Fruit fly (Drosophila melanogaster) whole organism, embryonic: Measurements from ENCODE around the gene Mink.

ENCODE experiments used
- B-H2 ChIP-seq: fragments of 200-800 bp; sonication (Bioruptor generic); optimal IDR thresholded peaks from 2 replicates; lab custom pipeline; 2018; ENCODE audit warnings: missing biosample characterization, mild to moderate bottlenecking, missing genetic modification characterization
- Blimp-1 ChIP-seq: fragments of 200-800 bp; sonication (Bioruptor generic); optimal IDR thresholded peaks from 3 replicates; lab custom pipeline; 2018; ENCODE audit warnings: missing biosample characterization, missing genetic modification characterization, mild to moderate bottlenecking, moderate library complexity, missing genetic modification reagents
- BtbVII ChIP-seq: fragments of 200-800 bp; sonication (Bioruptor generic); optimal IDR thresholded peaks from 3 replicates; lab custom pipeline; 2017; ENCODE audit warnings: missing biosample characterization, mild to moderate bottlenecking, missing genetic modification characterization
- CG13287 ChIP-seq: fragments of 200-800 bp; sonication (Bioruptor generic); IDR thresholded peaks from 2 replicates; pipeline ENCODE4 v1.3.6; 2022; ENCODE audit warnings: missing biosample characterization, missing genetic modification characterization; ENCODE audit not compliant: partially characterized antibody
- CG13424 ChIP-seq: fragments of 200-800 bp; sonication (Bioruptor generic); optimal IDR thresholded peaks from 2 replicates; lab custom pipeline; 2019; ENCODE audit warnings: missing biosample characterization, mild to moderate bottlenecking, missing genetic modification characterization, moderate library complexity
- CG13775 ChIP-seq: fragments of 200-800 bp; sonication (Bioruptor generic); optimal IDR thresholded peaks from 3 replicates; lab custom pipeline; 2017; ENCODE audit warnings: missing biosample characterization, mild to moderate bottlenecking, missing genetic modification characterization
- CG14014 ChIP-seq: fragments of 200-800 bp; sonication (Bioruptor generic); IDR thresholded peaks from 2 replicates; pipeline ENCODE4 v1.3.6; 2022; ENCODE audit warnings: missing biosample characterization, missing genetic modification characterization
- CG18262 ChIP-seq: fragments of 200-800 bp; optimal IDR thresholded peaks from 3 replicates; lab custom pipeline; 2019; ENCODE audit warnings: missing biosample characterization, mild to moderate bottlenecking, missing genetic modification characterization, moderate library complexity
- CG30020 ChIP-seq: fragments of 200-800 bp; optimal IDR thresholded peaks from 2 replicates; lab custom pipeline; 2019; ENCODE audit warnings: missing biosample characterization, mild to moderate bottlenecking, missing genetic modification characterization, moderate library complexity
- CG30403 ChIP-seq: fragments of 200-800 bp; sonication (Bioruptor generic); optimal IDR thresholded peaks from 3 replicates; lab custom pipeline; 2016; ENCODE audit warnings: missing biosample characterization, missing genetic modification characterization
- CG31224 ChIP-seq: fragments of 200-800 bp; sonication (Bioruptor generic); IDR thresholded peaks from 2 replicates; pipeline ENCODE4 v1.3.6; 2022; ENCODE audit warnings: missing biosample characterization, missing genetic modification characterization
- CG32532 ChIP-seq: fragments of 200-800 bp; sonication (Bioruptor generic); IDR thresholded peaks from 2 replicates; pipeline ENCODE4 v1.3.6; 2022; ENCODE audit warnings: missing biosample characterization, missing genetic modification characterization
- CG34422 ChIP-seq: fragments of 200-800 bp; sonication (Bioruptor generic); IDR thresholded peaks from 3 replicates; pipeline ENCODE4 v1.3.6; 2022; ENCODE audit warnings: missing biosample characterization, missing genetic modification characterization
- CG4707 ChIP-seq: fragments of 200-800 bp; sonication (Bioruptor generic); optimal IDR thresholded peaks from 2 replicates; lab custom pipeline; 2018; ENCODE audit warnings: missing biosample characterization, mild to moderate bottlenecking, missing genetic modification characterization, moderate library complexity
- CG7357 ChIP-seq: fragments of 200-800 bp; sonication (Bioruptor generic); IDR thresholded peaks from 3 replicates; pipeline ENCODE4 v1.3.6; 2022; ENCODE audit warnings: missing biosample characterization, missing genetic modification characterization
- CG7556 ChIP-seq: fragments of 200-800 bp; sonication (Bioruptor generic); optimal IDR thresholded peaks from 2 replicates; lab custom pipeline; 2017; ENCODE audit warnings: missing biosample characterization, mild to moderate bottlenecking, missing genetic modification characterization
- CG8281 ChIP-seq: fragments of 200-800 bp; sonication (Bioruptor generic); optimal IDR thresholded peaks from 2 replicates; lab custom pipeline; 2018; ENCODE audit warnings: missing biosample characterization, mild to moderate bottlenecking, missing genetic modification characterization, moderate library complexity
- CG9817 ChIP-seq: fragments of 200-800 bp; sonication (Bioruptor generic); optimal IDR thresholded peaks from 2 replicates; lab custom pipeline; 2018; ENCODE audit warnings: missing biosample characterization, mild to moderate bottlenecking, missing genetic modification characterization, moderate library complexity
- D19A ChIP-seq: fragments of 200-800 bp; optimal IDR thresholded peaks from 3 replicates; lab custom pipeline; 2019; ENCODE audit warnings: missing biosample characterization, mild to moderate bottlenecking, missing genetic modification characterization, moderate library complexity
- D19B ChIP-seq: fragments of 200-800 bp; sonication (Bioruptor generic); optimal IDR thresholded peaks from 2 replicates; lab custom pipeline; 2017; ENCODE audit warnings: missing biosample characterization, mild to moderate bottlenecking, missing genetic modification characterization
- Deaf1 ChIP-seq: fragments of 200-800 bp; optimal IDR thresholded peaks from 3 replicates; lab custom pipeline; 2019; ENCODE audit warnings: missing biosample characterization, mild to moderate bottlenecking, missing genetic modification characterization, moderate library complexity
- E2f2 ChIP-seq: fragments of 200-800 bp; sonication (Bioruptor generic); IDR thresholded peaks from 2 replicates; pipeline ENCODE4 v1.3.6; 2022; ENCODE audit warnings: missing biosample characterization, missing genetic modification characterization
- Fer1 ChIP-seq: fragments of 200-800 bp; sonication (Bioruptor generic); optimal IDR thresholded peaks from 2 replicates; lab custom pipeline; 2017; ENCODE audit warnings: missing biosample characterization, mild to moderate bottlenecking, missing genetic modification characterization
- Fer2 ChIP-seq: fragments of 200-800 bp; sonication (Bioruptor generic); optimal IDR thresholded peaks from 2 replicates; lab custom pipeline; 2018; ENCODE audit warnings: missing biosample characterization, mild to moderate bottlenecking, missing genetic modification characterization, moderate library complexity
- Hmr ChIP-seq: fragments of 200-800 bp; sonication (Bioruptor generic); optimal IDR thresholded peaks from 3 replicates; lab custom pipeline; 2017; ENCODE audit warnings: mild to moderate bottlenecking, missing biosample characterization, missing genetic modification reagents, missing genetic modification characterization
- Hsf ChIP-seq: fragments of 200-800 bp; sonication (Bioruptor generic); optimal IDR thresholded peaks from 3 replicates; lab custom pipeline; 2016; ENCODE audit warnings: missing biosample characterization, missing genetic modification characterization
- Myb ChIP-seq: fragments of 200-800 bp; sonication (Bioruptor generic); optimal IDR thresholded peaks from 2 replicates; lab custom pipeline; 2016; ENCODE audit warnings: missing biosample characterization, missing genetic modification characterization
- NFAT ChIP-seq: fragments of 200-800 bp; sonication (Bioruptor generic); IDR thresholded peaks from 2 replicates; pipeline ENCODE4 v1.3.6; 2022; ENCODE audit warnings: missing biosample characterization, missing genetic modification characterization
- Nf-YA ChIP-seq: fragments of 200-800 bp; sonication (Bioruptor generic); IDR thresholded peaks from 2 replicates; pipeline ENCODE4 v1.3.6; 2022; ENCODE audit warnings: missing biosample characterization, missing genetic modification characterization
- Oli ChIP-seq: fragments of 200-800 bp; sonication (Bioruptor generic); optimal IDR thresholded peaks from 2 replicates; lab custom pipeline; 2018; ENCODE audit warnings: missing biosample characterization, mild to moderate bottlenecking, missing genetic modification characterization, moderate library complexity
- Six4 ChIP-seq: fragments of 200-800 bp; sonication (Bioruptor generic); optimal IDR thresholded peaks from 2 replicates; lab custom pipeline; 2016; ENCODE audit warnings: missing biosample characterization, missing genetic modification characterization
- Vsx1 ChIP-seq: fragments of 200-800 bp; sonication (Bioruptor generic); optimal IDR thresholded peaks from 2 replicates; lab custom pipeline; 2017; ENCODE audit warnings: missing biosample characterization, mild to moderate bottlenecking, missing genetic modification characterization, missing genetic modification reagents
- bbx ChIP-seq: fragments of 200-800 bp; sonication (Bioruptor generic); IDR thresholded peaks from 2 replicates; pipeline ENCODE4 v1.3.6; 2022; ENCODE audit warnings: missing biosample characterization, missing genetic modification characterization; ENCODE audit not compliant: partially characterized antibody
- croc ChIP-seq: fragments of 200-800 bp; sonication (Bioruptor generic); conservative IDR thresholded peaks from 3 replicates; pipeline ENCODE4 v1.3.6; 2022; ENCODE audit warnings: missing biosample characterization, missing genetic modification characterization
- dysf ChIP-seq: fragments of 200-800 bp; sonication (Bioruptor generic); IDR thresholded peaks from 3 replicates; pipeline ENCODE4 v1.3.6; 2022; ENCODE audit warnings: missing biosample characterization, missing genetic modification characterization
- exex ChIP-seq: fragments of 200-800 bp; sonication (Bioruptor generic); optimal IDR thresholded peaks from 4 replicates; lab custom pipeline; 2018; ENCODE audit warnings: missing biosample characterization, mild to moderate bottlenecking, missing genetic modification characterization, moderate library complexity
- gem ChIP-seq: fragments of 200-800 bp; sonication (Bioruptor generic); optimal IDR thresholded peaks from 2 replicates; lab custom pipeline; 2019; ENCODE audit warnings: missing biosample characterization, mild to moderate bottlenecking, missing genetic modification characterization, moderate library complexity
- grn ChIP-seq: fragments of 200-800 bp; sonication (Bioruptor generic); optimal IDR thresholded peaks from 3 replicates; lab custom pipeline; 2017; ENCODE audit warnings: missing biosample characterization, missing genetic modification characterization
- her ChIP-seq: fragments of 200-800 bp; sonication (Bioruptor generic); optimal IDR thresholded peaks from 2 replicates; lab custom pipeline; 2016; ENCODE audit warnings: missing biosample characterization, missing genetic modification characterization
- hth ChIP-seq: fragments of >200 bp; optimal IDR thresholded peaks from 2 replicates; lab custom pipeline; 2017; ENCODE audit warnings: inconsistent platforms
- jigr1 ChIP-seq: fragments of 200-800 bp; sonication (Bioruptor generic); IDR thresholded peaks from 3 replicates; pipeline ENCODE4 v1.3.6; 2022; ENCODE audit warnings: missing biosample characterization, missing genetic modification characterization
- lbe ChIP-seq: fragments of 200-800 bp; sonication (Bioruptor generic); optimal IDR thresholded peaks from 2 replicates; lab custom pipeline; 2016; ENCODE audit warnings: missing biosample characterization, mild to moderate bottlenecking, missing genetic modification characterization
- peb ChIP-seq: fragments of 200-800 bp; sonication (Bioruptor generic); IDR thresholded peaks from 2 replicates; pipeline ENCODE4 v1.3.6; 2022; ENCODE audit warnings: missing biosample characterization, missing genetic modification characterization
- pnt ChIP-seq: fragments of 200-800 bp; sonication (Bioruptor generic); optimal IDR thresholded peaks from 3 replicates; lab custom pipeline; 2016; ENCODE audit warnings: missing biosample characterization, missing genetic modification characterization
- prd ChIP-seq, 3 experiments: fragments of >200 bp in 2 of 3; fragments of 200-800 bp in 1 of 3; sonication (Bioruptor generic) in 1 of 3; optimal IDR thresholded peaks in 2 of 3; IDR thresholded peaks in 1 of 3; 2 replicates in 2 of 3; 3 replicates in 1 of 3; pipeline versions ENCODE4 v1.3.6 to Lab custom; 2017 to 2022; ENCODE audit warnings: missing biosample characterization in 1 of 3, missing genetic modification characterization in 1 of 3
- pros ChIP-seq: fragments of 200-800 bp; sonication (Bioruptor generic); optimal IDR thresholded peaks from 3 replicates; lab custom pipeline; 2019; ENCODE audit warnings: missing biosample characterization, mild to moderate bottlenecking, missing genetic modification characterization, moderate library complexity
- seq ChIP-seq: fragments of 200-800 bp; sonication (Bioruptor generic); IDR thresholded peaks from 2 replicates; pipeline ENCODE4 v1.3.6; 2022; ENCODE audit warnings: missing biosample characterization, missing genetic modification characterization
- trem ChIP-seq: fragments of 200-800 bp; optimal IDR thresholded peaks from 3 replicates; lab custom pipeline; 2019; ENCODE audit warnings: missing biosample characterization, mild to moderate bottlenecking, missing genetic modification characterization, moderate library complexity
- zfh2 ChIP-seq: fragments of 200-800 bp; sonication (Bioruptor generic); optimal IDR thresholded peaks from 2 replicates; lab custom pipeline; 2016; ENCODE audit warnings: missing biosample characterization, missing genetic modification characterization

The Mink gene

dm6 chr3R:24893320-24893955 is 28.8 kb upstream of the Mink start (continued):
- TF ChIP-seq Six4 (GFP tag; lab: Kevin White, UChicago), result peak; percentile 71
- TF ChIP-seq Deaf1 (tag; lab: Kevin White, UChicago), result peak; percentile 69
- 0 out of 2 replicates have a peak, but pooled peaks have one; percentile 45 for TF ChIP-seq seq (GFP tag; lab: Robert Waterston, UW)
- peak; percentile 55; the same call in 1 of the 3 replicates for TF ChIP-seq CG34422 (GFP tag; lab: Robert Waterston, UW)
- peak; percentile 54 for TF ChIP-seq CG9817 (tag; lab: Kevin White, UChicago)
- TF ChIP-seq Hsf, result peak; percentile 23
- peak; percentile 70 for TF ChIP-seq BtbVII (GFP tag; lab: Kevin White, UChicago)
- TF ChIP-seq zfh2 (GFP tag; lab: Kevin White, UChicago), result no peak
- peak; percentile 88 for TF ChIP-seq CG13424
- peak; percentile 94 for TF ChIP-seq gem
- TF ChIP-seq CG13775 (GFP tag; lab: Kevin White, UChicago), result peak; percentile 68
- peak; percentile 90 for TF ChIP-seq trem (tag; lab: Kevin White, UChicago)
- no peak for TF ChIP-seq NFAT (GFP tag; lab: Robert Waterston, UW)
- no peak for TF ChIP-seq CG4707
- TF ChIP-seq lbe (GFP tag; lab: Kevin White, UChicago), result peak; percentile 46
- no peak for TF ChIP-seq her (GFP tag; lab: Kevin White, UChicago)
- TF ChIP-seq CG30020 (tag; lab: Kevin White, UChicago), result peak; percentile 73
- no peak for TF ChIP-seq Myb (GFP tag; lab: Kevin White, UChicago)
- TF ChIP-seq D19B (GFP tag; lab: Kevin White, UChicago), result peak; percentile 30
- peak; percentile 56 for TF ChIP-seq Vsx1 (GFP tag; lab: Kevin White, UChicago)
- TF ChIP-seq jigr1, result 0 out of 3 replicates have a peak, but pooled peaks have one; percentile 58
- TF ChIP-seq B-H2 (GFP tag; lab: Kevin White, UChicago), result no peak
- peak; percentile 47 for TF ChIP-seq pros (GFP tag; lab: Kevin White, UChicago)
- TF ChIP-seq Fer2 (tag; lab: Kevin White, UChicago), result peak; percentile 37
- TF ChIP-seq croc (GFP tag; lab: Robert Waterston, UW), result peak; percentile 74
- TF ChIP-seq CG8281 (tag; lab: Kevin White, UChicago), result peak; percentile 58
- no peak for TF ChIP-seq hth (lab: Kevin White, UChicago)
- TF ChIP-seq pnt (GFP tag; lab: Kevin White, UChicago), result peak; percentile 12
- TF ChIP-seq CG13287 (GFP tag; lab: Robert Waterston, UW), result no peak
- peak; percentile 97 for TF ChIP-seq CG18262 (tag; lab: Kevin White, UChicago)
- TF ChIP-seq peb (GFP tag; lab: Robert Waterston, UW), result peak; percentile 35; the same call in 1 of the 2 replicates
- TF ChIP-seq E2f2 (GFP tag; lab: Robert Waterston, UW), result peak; percentile 45; the same call in 1 of the 2 replicates
- TF ChIP-seq prd (optimal IDR thresholded peaks at IDR 0.05; lab: Kevin White, UChicago), result no peak
- TF ChIP-seq prd (GFP tag; IDR thresholded peaks at IDR 0.05; lab: Robert Waterston, UW), result peak; percentile 85
- peak; percentile 3 for TF ChIP-seq grn (GFP tag; lab: Kevin White, UChicago)
- TF ChIP-seq CG31224 (GFP tag; lab: Robert Waterston, UW), result peak; percentile 37; the same call in 1 of the 2 replicates
- TF ChIP-seq CG30403 (GFP tag; lab: Kevin White, UChicago), result peak; percentile 85
- TF ChIP-seq bbx, result no peak
- peak; percentile 66 for TF ChIP-seq Hmr (GFP tag; lab: Kevin White, UChicago)
- peak; percentile 57; the same call in 1 of the 2 replicates for TF ChIP-seq Nf-YA (GFP tag; lab: Robert Waterston, UW)
- TF ChIP-seq CG7357 (GFP tag; lab: Robert Waterston, UW), result peak; percentile 56; the same call in 2 of the 3 replicates
- peak; percentile 87 for TF ChIP-seq Blimp-1
- no peak for TF ChIP-seq exex (tag; lab: Kevin White, UChicago)
- TF ChIP-seq CG32532 (GFP tag; lab: Robert Waterston, UW), result peak; percentile 62; the same call in 1 of the 2 replicates
- peak; percentile 78 for TF ChIP-seq Oli
- peak; percentile 87 for TF ChIP-seq D19A
- peak; percentile 91 for TF ChIP-seq CG7556 (GFP tag; lab: Kevin White, UChicago)
- TF ChIP-seq dysf (GFP tag; lab: Robert Waterston, UW), result peak; percentile 84
- TF ChIP-seq Fer1 (GFP tag; lab: Kevin White, UChicago), result no peak
- peak; percentile 20; the same call in 1 of the 2 replicates for TF ChIP-seq CG14014 (GFP tag; lab: Robert Waterston, UW)
